Worm (Caenorhabditis elegans) whole organism, L3 larva: Measurements from ENCODE around the gene F14H3.6.

Experiments
- ceh-82 ChIP-seq: fragments of 150-350 bp; optimal IDR thresholded peaks from 2 replicates; lab custom pipeline; 2014; ENCODE audit warnings: missing biosample characterization, missing genetic modification characterization
- egl-5 ChIP-seq: fragments of 150-350 bp; optimal IDR thresholded peaks from 2 replicates; lab custom pipeline; 2017; ENCODE audit warnings: missing biosample characterization, missing genetic modification reagents, missing genetic modification characterization, inconsistent platforms
- elt-1 ChIP-seq: fragments of 150-350 bp; optimal IDR thresholded peaks from 2 replicates; lab custom pipeline; 2014; ENCODE audit warnings: missing biosample characterization, missing genetic modification characterization
- nhr-11 ChIP-seq: fragments of 150-350 bp; optimal IDR thresholded peaks from 2 replicates; lab custom pipeline; 2014; ENCODE audit warnings: missing biosample characterization, missing genetic modification characterization
- nhr-76 ChIP-seq: fragments of 150-350 bp; sonication (generic microtip); optimal IDR thresholded peaks from 5 replicates; lab custom pipeline; 2014; ENCODE audit warnings: missing biosample characterization, missing genetic modification characterization
- nhr-77 ChIP-seq: fragments of 150-350 bp; optimal IDR thresholded peaks from 2 replicates; lab custom pipeline; 2014; ENCODE audit warnings: missing biosample characterization, missing genetic modification characterization
- pha-4 ChIP-seq: fragments of 150-350 bp; optimal IDR thresholded peaks from 2 replicates; lab custom pipeline; 2014; ENCODE audit warnings: missing biosample characterization, missing genetic modification reagents, missing genetic modification characterization
- pqm-1 ChIP-seq: fragments of 150-350 bp; optimal IDR thresholded peaks from 2 replicates; lab custom pipeline; 2017; ENCODE audit warnings: missing biosample characterization, missing genetic modification characterization, inconsistent platforms
- skn-1 ChIP-seq: fragments of 150-350 bp; optimal IDR thresholded peaks from 2 replicates; lab custom pipeline; 2014; ENCODE audit warnings: missing biosample characterization, missing genetic modification characterization
- snpc-4 ChIP-seq: fragments of 150-350 bp; optimal IDR thresholded peaks from 2 replicates; lab custom pipeline; 2014; ENCODE audit warnings: missing biosample characterization, missing genetic modification characterization
- unc-62 ChIP-seq: fragments of 150-350 bp; sonication (generic microtip); optimal IDR thresholded peaks from 4 replicates; lab custom pipeline; 2014; ENCODE audit warnings: missing biosample characterization, missing genetic modification reagents, missing genetic modification characterization

DNA sequence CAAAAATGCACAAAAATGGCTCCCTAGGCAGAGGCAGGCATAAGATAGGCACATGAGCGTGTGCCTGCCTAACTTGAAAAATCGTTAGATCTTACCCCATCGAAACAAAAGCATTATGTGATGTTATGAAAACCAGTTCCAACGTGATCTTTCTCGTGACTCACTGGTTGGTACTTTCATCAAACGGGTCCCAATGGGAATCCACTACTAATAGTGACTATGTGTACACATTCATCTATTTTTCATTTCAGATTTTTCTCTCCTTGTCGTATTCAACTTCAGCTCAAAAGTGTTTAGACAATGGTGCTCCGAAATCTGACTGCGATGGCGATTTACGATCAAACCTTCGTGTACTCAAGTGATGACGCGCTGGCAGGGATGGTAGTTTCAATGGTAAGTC lies 41.0 kb downstream of the F14H3.6 start, which contains the start of gene srx-43:
- TF ChIP-seq nhr-77 (tag; lab: Kevin White, UChicago) (no peak), egl-5 (tag; lab: Kevin White, UChicago) (no peak), skn-1 (tag; lab: Kevin White, UChicago) (no peak), elt-1 (tag; lab: Kevin White, UChicago) (no peak), pqm-1 (no peak), pha-4 (tag; lab: Kevin White, UChicago) (no peak), nhr-11 (tag; lab: Kevin White, UChicago) (no peak), nhr-76 (tag; lab: Kevin White, UChicago) (no peak), snpc-4 (no peak), unc-62 (GFP tag; lab: Kevin White, UChicago) (no peak), ceh-82 (no peak)
